Worm (Caenorhabditis elegans): Measurements from ENCODE around the gene Y50D4C.3.

The Y50D4C.3 gene

ce11 chrV:904232-904983, 40.6 kb downstream of the Y50D4C.3 start, which contains the start of gene trm-2A (continued):
- TF ChIP-seq fos-1 (tag; optimal IDR thresholded peaks at IDR 0.05) (peak; percentile 38), nhr-237 (tag; optimal IDR thresholded peaks at IDR 0.05) (peak; percentile 24), sma-3 (GFP tag; optimal IDR thresholded peaks at IDR 0.05) (peak; percentile 85), nhr-11 (tag; optimal IDR thresholded peaks at IDR 0.05) (no peak)

ce11 chrV:903460-903859, 41.6 kb downstream of the Y50D4C.3 start, which contains the start of gene fmo-5:
Gene fmo-5, minus strand, starts transcription at chrV:903665.
- TF ChIP-seq nhr-23 (tag; optimal IDR thresholded peaks at IDR 0.05) (no peak), skn-1 (tag; optimal IDR thresholded peaks at IDR 0.05) (no peak), nhr-12 (tag; optimal IDR thresholded peaks at IDR 0.05) (no peak), sem-4 (tag; optimal IDR thresholded peaks at IDR 0.05) (no peak), nhr-6 (tag; optimal IDR thresholded peaks at IDR 0.05) (no peak), sma-9 (GFP tag; optimal IDR thresholded peaks at IDR 0.05) (peak; percentile 69), sma-9 (tag; optimal IDR thresholded peaks at IDR 0.05) (no peak), crh-2 (tag; optimal IDR thresholded peaks at IDR 0.05) (peak; percentile 71), elt-3 (tag; optimal IDR thresholded peaks at IDR 0.05) (no peak), R02D3.7 (tag; optimal IDR thresholded peaks at IDR 0.05) (no peak), nhr-25 (tag; optimal IDR thresholded peaks at IDR 0.05) (peak; percentile 62), fos-1 (tag; optimal IDR thresholded peaks at IDR 0.05) (peak; percentile 12), gmeb-1 (tag; optimal IDR thresholded peaks at IDR 0.05) (peak; percentile 62), lsy-2 (tag; optimal IDR thresholded peaks at IDR 0.05) (no peak), unc-62 (GFP tag; optimal IDR thresholded peaks at IDR 0.05) (no peak), lin-11 (tag; optimal IDR thresholded peaks at IDR 0.05) (no peak), nhr-129 (tag; optimal IDR thresholded peaks at IDR 0.05) (peak; percentile 27), ama-1 (optimal IDR thresholded peaks at IDR 0.05) (no peak), nhr-237 (tag; optimal IDR thresholded peaks at IDR 0.05) (no peak), ztf-4 (tag; optimal IDR thresholded peaks at IDR 0.05) (no peak), blmp-1 (tag; optimal IDR thresholded peaks at IDR 0.05; ENCODE audit: insufficient read depth) (no peak), egl-27 (tag; optimal IDR thresholded peaks at IDR 0.05) (no peak), nhr-21 (tag; optimal IDR thresholded peaks at IDR 0.05) (peak; percentile 57), lin-39 (tag; optimal IDR thresholded peaks at IDR 0.05) (no peak), unc-55 (GFP tag; optimal IDR thresholded peaks at IDR 0.05) (no peak), F13H6.1 (tag; optimal IDR thresholded peaks at IDR 0.05) (peak; percentile 30), ZK546.5 (tag; optimal IDR thresholded peaks at IDR 0.05) (no peak), nhr-77 (tag; optimal IDR thresholded peaks at IDR 0.05) (no peak), nhr-10 (tag; optimal IDR thresholded peaks at IDR 0.05) (no peak), peb-1 (tag; optimal IDR thresholded peaks at IDR 0.05) (no peak), lin-13 (GFP tag; optimal IDR thresholded peaks at IDR 0.05) (no peak), aly-2 (tag; optimal IDR thresholded peaks at IDR 0.05) (no peak), ceh-82 (tag; optimal IDR thresholded peaks at IDR 0.05) (no peak), alr-1 (tag; optimal IDR thresholded peaks at IDR 0.05) (no peak), snpc-4 (tag; optimal IDR thresholded peaks at IDR 0.05) (no peak), C34F6.9 (tag; optimal IDR thresholded peaks at IDR 0.05) (no peak), mbf-1 (tag; optimal IDR thresholded peaks at IDR 0.05) (no peak), Y55F3AM.14 (GFP tag; optimal IDR thresholded peaks at IDR 0.05) (no peak), ztf-11 (tag; optimal IDR thresholded peaks at IDR 0.05) (no peak), ceh-16 (tag; optimal IDR thresholded peaks at IDR 0.05) (no peak), mdl-1 (tag; optimal IDR thresholded peaks at IDR 0.05) (peak; percentile 38 to 56), ztf-1 (GFP tag; conservative IDR thresholded peaks at IDR 0.05) (no peak), dmd-4 (tag; optimal IDR thresholded peaks at IDR 0.05) (no peak), unc-39 (tag; optimal IDR thresholded peaks at IDR 0.05) (no peak), nhr-11 (tag; optimal IDR thresholded peaks at IDR 0.05) (no peak), elt-1 (tag; optimal IDR thresholded peaks at IDR 0.05) (no peak), mab-5 (tag; optimal IDR thresholded peaks at IDR 0.05) (no peak), sma-3 (GFP tag; optimal IDR thresholded peaks at IDR 0.05) (peak; percentile 40), zag-1 (tag; optimal IDR thresholded peaks at IDR 0.05) (no peak)

All from whole organism, L2 larva.